Fruit fly (Drosophila melanogaster) whole organism: ENCODE data around the gene CG13293.

Experiments used
- CG8478 ChIP-seq: fragments of >200 bp; optimal IDR thresholded peaks from 2 replicates; lab custom pipeline; 2018; ENCODE audit warnings: inconsistent platforms
- Dll ChIP-seq: fragments of >200 bp; optimal IDR thresholded peaks from 2 replicates; lab custom pipeline; 2017
- EcR ChIP-seq, 2 experiments: fragments of >200 bp; optimal IDR thresholded peaks; 2 replicates each; lab custom pipeline; 2017; ENCODE audit warnings: missing biosample characterization in 2 of 2, missing genetic modification characterization in 2 of 2, missing genetic modification reagents in 2 of 2
- pan ChIP-seq: fragments of >200 bp; optimal IDR thresholded peaks from 2 replicates; lab custom pipeline; 2017
- psq ChIP-seq: fragments of >200 bp; optimal IDR thresholded peaks from 2 replicates; lab custom pipeline; 2017
- usp ChIP-seq: fragments of >200 bp; optimal IDR thresholded peaks from 2 replicates; lab custom pipeline; 2017; ENCODE audit warnings: missing biosample characterization, missing genetic modification characterization, mixed read lengths

Gene CG13293

DNA sequence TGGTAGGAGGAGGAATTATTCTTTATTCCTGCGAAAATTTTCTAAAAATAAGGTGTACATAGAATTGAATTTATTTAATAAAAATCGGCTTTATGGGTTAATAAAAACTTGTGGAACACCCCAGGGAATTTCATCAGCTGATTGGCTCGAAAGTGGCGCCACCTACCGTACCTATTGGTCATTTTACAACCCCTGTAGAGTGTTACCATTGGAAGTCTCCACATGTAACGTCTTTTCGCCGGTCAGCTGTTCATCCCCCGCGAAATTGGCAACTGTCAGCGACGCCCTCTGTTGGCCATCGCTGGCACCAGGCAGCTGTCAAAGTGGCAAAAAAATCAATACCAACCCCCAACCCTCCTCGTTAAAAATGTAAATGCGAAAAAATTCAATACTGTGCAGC, at the start of gene CG13293:
Gene CG13293 (plus strand): TSS at position 323 of the 400 bp plus-strand sequence.
- TF ChIP-seq pan (lab: Kevin White, UChicago) (no peak), Dll (lab: Kevin White, UChicago) (no peak), EcR (GFP tag; optimal IDR thresholded peaks at IDR 0.05; lab: Kevin White, UChicago) (no peak), usp (GFP tag; lab: Kevin White, UChicago) (no peak), CG8478 (lab: Kevin White, UChicago) (no peak), psq (no peak)

DNA sequence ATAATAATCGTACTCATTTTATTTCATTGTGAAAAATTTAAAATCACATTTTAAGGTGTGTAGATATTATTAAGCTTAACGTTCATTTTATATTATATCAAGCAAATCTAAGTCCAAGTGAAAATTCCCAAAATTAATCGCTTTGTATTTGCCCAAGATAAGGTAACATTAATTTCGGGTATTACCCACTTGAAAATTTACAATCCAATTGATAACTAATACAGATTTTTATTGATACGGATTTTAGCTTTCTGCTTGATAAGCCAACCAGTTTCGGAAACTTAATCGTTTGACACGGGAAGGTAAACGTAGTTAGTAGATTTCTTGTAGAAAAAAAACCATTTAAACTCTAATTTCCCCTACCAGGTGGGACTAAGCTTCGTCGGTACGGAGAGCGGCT, 49.7 kb upstream of the CG13293 start:
- TF ChIP-seq CG8478 (lab: Kevin White, UChicago) (no peak), psq (no peak), usp (GFP tag; lab: Kevin White, UChicago) (no peak), Dll (lab: Kevin White, UChicago) (no peak), pan (lab: Kevin White, UChicago) (no peak), EcR (GFP tag; optimal IDR thresholded peaks at IDR 0.05; lab: Kevin White, UChicago) (no peak)

dm6 chr3L:6034511-6034910, 48.2 kb upstream of the CG13293 start, which contains the start of gene CG10477:
CG10477 (minus strand) TSS chr3L:6034611.
- no peak for TF ChIP-seq EcR (GFP tag; optimal IDR thresholded peaks at IDR 0.05; lab: Kevin White, UChicago)
- no peak for TF ChIP-seq psq
- TF ChIP-seq usp (GFP tag; lab: Kevin White, UChicago): no peak
- TF ChIP-seq CG8478 (lab: Kevin White, UChicago): no peak
- TF ChIP-seq pan (lab: Kevin White, UChicago): no peak
- no peak for TF ChIP-seq Dll (lab: Kevin White, UChicago)

dm6 chr3L:6034916-6035315, 47.8 kb upstream of the CG13293 start, which contains the start of gene yip7:
yip7 (plus strand) TSS chr3L:6035216.
- no peak for TF ChIP-seq psq
- no peak for TF ChIP-seq pan (lab: Kevin White, UChicago)
- no peak for TF ChIP-seq usp (GFP tag; lab: Kevin White, UChicago)

- no peak for TF ChIP-seq usp (GFP tag; lab: Kevin White, UChicago)
- TF ChIP-seq pan (lab: Kevin White, UChicago): no peak
- no peak for TF ChIP-seq CG8478 (lab: Kevin White, UChicago)
- no peak for TF ChIP-seq EcR (GFP tag; optimal IDR thresholded peaks at IDR 0.05; lab: Kevin White, UChicago)
- no peak for TF ChIP-seq Dll (lab: Kevin White, UChicago)
- TF ChIP-seq psq: no peak
Observed at dm6 chr3L:6036141-6036540, 46.5 kb upstream of the CG13293 start.

DNA sequence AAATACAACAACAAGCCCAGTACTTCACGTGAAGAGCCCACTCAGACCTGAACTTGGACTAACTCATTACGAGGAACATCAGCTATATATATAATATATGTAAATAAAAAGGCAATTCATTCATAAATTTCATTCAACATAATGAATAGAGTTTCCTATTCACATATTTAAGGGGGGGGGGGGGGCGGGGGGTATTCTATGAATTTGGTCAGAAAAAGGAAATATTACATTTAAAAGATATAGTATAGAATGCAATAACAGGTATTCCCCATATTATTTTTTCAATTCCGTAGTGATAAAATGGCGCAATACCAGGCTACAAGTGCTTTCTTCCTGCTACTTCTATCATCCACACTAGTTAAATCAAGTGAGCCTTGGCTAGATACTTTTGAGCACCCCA, 45.9 kb upstream of the CG13293 start, which contains the start of gene CG6462:
Gene CG6462 (plus strand): TSS at position 301 of the 400 bp plus-strand sequence.
- no peak for TF ChIP-seq CG8478 (lab: Kevin White, UChicago)
- TF ChIP-seq pan (lab: Kevin White, UChicago): no peak
- TF ChIP-seq Dll (lab: Kevin White, UChicago): no peak
- TF ChIP-seq usp (GFP tag; lab: Kevin White, UChicago): no peak
- no peak for TF ChIP-seq psq
- TF ChIP-seq EcR (GFP tag; optimal IDR thresholded peaks at IDR 0.05; lab: Kevin White, UChicago): no peak

DNA sequence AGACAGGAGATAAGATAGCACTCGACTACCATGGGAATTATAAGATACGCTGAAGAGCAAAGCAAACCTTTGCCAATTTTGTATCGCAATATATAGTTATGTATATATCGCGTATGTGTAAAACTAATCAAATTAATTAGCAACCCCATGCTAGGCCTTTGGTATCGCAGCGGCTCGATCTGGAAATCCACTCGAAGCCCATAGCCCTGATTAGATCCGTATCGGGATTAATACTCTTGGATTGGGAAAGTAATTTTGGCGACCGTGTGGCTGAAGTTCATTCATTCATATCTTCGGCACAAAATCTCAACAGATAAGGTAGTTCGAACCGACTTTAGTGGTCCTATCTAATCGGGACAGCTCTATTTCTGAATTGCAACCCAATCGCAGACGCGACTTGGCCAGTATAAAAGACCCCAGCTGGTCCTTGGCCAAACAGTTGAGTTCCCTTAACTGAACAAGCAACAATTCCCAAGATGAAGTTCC, 43.9 kb upstream of the CG13293 start, which contains the start of gene Jon65Aiv:
Gene Jon65Aiv (plus strand): TSS at position 436 of the 486 bp plus-strand sequence.
- TF ChIP-seq Dll (lab: Kevin White, UChicago) (no peak), EcR (GFP tag; optimal IDR thresholded peaks at IDR 0.05; lab: Kevin White, UChicago) (no peak), pan (lab: Kevin White, UChicago) (no peak)

dm6 chr3L:6050230-6050807, 32.4 kb upstream of the CG13293 start, which contains the start of gene Jon65Aiii:
Jon65Aiii (plus strand) TSS chr3L:6050757.
- TF ChIP-seq psq: no peak
- TF ChIP-seq usp (GFP tag; lab: Kevin White, UChicago): no peak
- TF ChIP-seq Dll (lab: Kevin White, UChicago): no peak
- no peak for TF ChIP-seq pan (lab: Kevin White, UChicago)
- no peak for TF ChIP-seq CG8478 (lab: Kevin White, UChicago)
- no peak for TF ChIP-seq EcR (GFP tag; optimal IDR thresholded peaks at IDR 0.05; lab: Kevin White, UChicago)

- no peak for TF ChIP-seq CG8478 (lab: Kevin White, UChicago)
- no peak for TF ChIP-seq pan (lab: Kevin White, UChicago)
- no peak for TF ChIP-seq psq
- TF ChIP-seq EcR (GFP tag; optimal IDR thresholded peaks at IDR 0.05; lab: Kevin White, UChicago): no peak
- no peak for TF ChIP-seq Dll (lab: Kevin White, UChicago)
- no peak for TF ChIP-seq usp (GFP tag; lab: Kevin White, UChicago)
Observed at dm6 chr3L:6052021-6052420, 30.7 kb upstream of the CG13293 start, which contains the start of gene Jon65Aii. Jon65Aii (plus strand) TSS chr3L:6052321.

- TF ChIP-seq pan (lab: Kevin White, UChicago) (no peak), usp (GFP tag; lab: Kevin White, UChicago) (no peak), psq (no peak), CG8478 (lab: Kevin White, UChicago) (no peak), Dll (lab: Kevin White, UChicago) (no peak), EcR (GFP tag; optimal IDR thresholded peaks at IDR 0.05; lab: Kevin White, UChicago) (no peak)
Observed at dm6 chr3L:6054343-6054742, 28.3 kb upstream of the CG13293 start, which contains the start of gene Jon65Ai. Jon65Ai (minus strand) TSS chr3L:6054443.

DNA sequence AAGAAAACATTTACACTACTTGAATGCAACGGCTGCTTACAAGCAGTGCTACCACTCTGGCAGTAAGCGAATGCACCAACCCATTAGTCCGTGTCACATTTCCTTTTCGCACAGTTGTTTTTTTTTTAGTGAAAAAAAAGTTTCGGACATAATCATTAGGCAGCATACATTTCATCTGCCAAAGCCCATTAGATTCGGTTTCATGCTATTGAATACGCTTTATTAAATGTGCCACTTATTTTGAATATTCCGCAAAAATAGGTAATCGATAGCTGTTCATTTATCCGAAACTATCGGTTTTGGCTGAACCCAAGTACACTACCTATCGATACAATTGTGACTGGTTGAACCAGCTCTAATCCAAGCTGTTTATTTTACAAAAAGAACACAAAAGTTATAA, 27.9 kb upstream of the CG13293 start, which contains the start of gene tant:
Gene tant (plus strand): TSS at position 334 of the 400 bp plus-strand sequence.
- TF ChIP-seq CG8478 (lab: Kevin White, UChicago) (no peak), pan (lab: Kevin White, UChicago) (no peak), Dll (lab: Kevin White, UChicago) (no peak), EcR (GFP tag; optimal IDR thresholded peaks at IDR 0.05; lab: Kevin White, UChicago) (no peak), psq (no peak), usp (GFP tag; lab: Kevin White, UChicago) (no peak)
